Fruit fly (Drosophila melanogaster) whole organism, wandering third instar larva: ENCODE results near the gene Bx.

Experiments used
- Dfd ChIP-seq: fragments of >200 bp; optimal IDR thresholded peaks from 2 replicates; lab custom pipeline; 2017; ENCODE audit warnings: missing biosample characterization, missing genetic modification characterization
- Vsx2 ChIP-seq: fragments of 200-300, 225-300 bp; sonication (Bioruptor generic); optimal IDR thresholded peaks from 2 replicates; lab custom pipeline; 2018; ENCODE audit warnings: missing biosample characterization, missing genetic modification characterization; ENCODE audit not compliant: partially characterized antibody
- dsf ChIP-seq: sonication (Bioruptor generic); optimal IDR thresholded peaks from 2 replicates; lab custom pipeline; 2016; ENCODE audit warnings: missing biosample characterization, missing genetic modification characterization, borderline replicate concordance

- TF ChIP-seq Dfd (no peak), dsf (GFP tag; lab: Kevin White, UChicago) (no peak), Vsx2 (peak; percentile 79)
These were observed 31.7 kb upstream of the Bx start, which contains the start of gene Hayan for dm6 chrX:18483261-18484218.
